Worm (Caenorhabditis elegans) whole organism, early embryonic: ENCODE results near the gene H34I24.2.

Source experiments
- B0310.2 ChIP-seq: sonication (generic microtip); optimal IDR thresholded peaks from 2 replicates; lab custom pipeline; 2016; ENCODE audit warnings: mild to moderate bottlenecking, missing genetic modification characterization, missing compliant biosample characterization
- F13C5.2 ChIP-seq: sonication (generic microtip); optimal IDR thresholded peaks from 2 replicates; lab custom pipeline; 2017; ENCODE audit warnings: mild to moderate bottlenecking, missing genetic modification characterization, inconsistent platforms, missing compliant biosample characterization
- aly-1 ChIP-seq: sonication (generic microtip); optimal IDR thresholded peaks from 2 replicates; lab custom pipeline; 2016; ENCODE audit warnings: missing genetic modification characterization, missing compliant biosample characterization
- ama-1 ChIP-seq: fragments of 150-350 bp; optimal IDR thresholded peaks from 2 replicates; lab custom pipeline; 2014
- ceh-13 ChIP-seq: fragments of 200-800 bp; sonication (Bioruptor generic); optimal IDR thresholded peaks from 2 replicates; lab custom pipeline; 2018; ENCODE audit warnings: mild to moderate bottlenecking, missing genetic modification characterization, missing compliant biosample characterization
- ceh-36 ChIP-seq: sonication (generic microtip); optimal IDR thresholded peaks from 2 replicates; lab custom pipeline; 2016; ENCODE audit warnings: missing genetic modification characterization, inconsistent platforms, missing compliant biosample characterization
- ets-7 ChIP-seq: sonication (generic microtip); optimal IDR thresholded peaks from 2 replicates; lab custom pipeline; 2016; ENCODE audit warnings: missing genotype, missing genetic modification characterization, missing compliant biosample characterization
- flt-1 ChIP-seq: fragments of 200-800 bp; sonication (Bioruptor generic); IDR thresholded peaks from 2 replicates; pipeline ENCODE4 v1.3.6; 2022; ENCODE audit warnings: missing genetic modification characterization, missing compliant biosample characterization
- hmbx-1 ChIP-seq: sonication (generic microtip); optimal IDR thresholded peaks from 2 replicates; lab custom pipeline; 2016; ENCODE audit warnings: mild to moderate bottlenecking, missing genetic modification characterization, missing compliant biosample characterization
- hmg-4 ChIP-seq: fragments of 200-800 bp; sonication (Bioruptor generic); optimal IDR thresholded peaks from 2 replicates; lab custom pipeline; 2018; ENCODE audit warnings: mild to moderate bottlenecking, missing genetic modification characterization, missing compliant biosample characterization
- hnd-1 ChIP-seq: sonication (generic microtip); optimal IDR thresholded peaks from 2 replicates; lab custom pipeline; 2016; ENCODE audit warnings: missing genetic modification characterization, missing compliant biosample characterization
- pes-1 ChIP-seq: fragments of 200-800 bp; sonication (Bioruptor generic); IDR thresholded peaks from 2 replicates; pipeline ENCODE4 v1.3.6; 2022; ENCODE audit warnings: missing genetic modification reagents, missing genetic modification characterization, missing compliant biosample characterization
- scrt-1 ChIP-seq: fragments of 200-800 bp; sonication (Bioruptor generic); IDR thresholded peaks from 2 replicates; pipeline ENCODE4 v1.3.6; 2022; ENCODE audit warnings: missing genetic modification characterization, missing compliant biosample characterization
- sea-1 ChIP-seq: fragments of 200-800 bp; sonication (Bioruptor generic); conservative IDR thresholded peaks from 2 replicates; pipeline ENCODE4 v1.3.6; 2022; ENCODE audit warnings: missing genetic modification characterization, missing compliant biosample characterization
- tbx-11 ChIP-seq: fragments of 200-800 bp; sonication (Bioruptor generic); IDR thresholded peaks from 2 replicates; pipeline ENCODE4 v1.3.6; 2022; ENCODE audit warnings: missing genetic modification characterization, missing compliant biosample characterization
- tbx-37 ChIP-seq: fragments of 200-800 bp; sonication (Bioruptor generic); conservative IDR thresholded peaks from 2 replicates; pipeline ENCODE4 v1.3.6; 2022; ENCODE audit warnings: missing genetic modification reagents, missing genetic modification characterization, missing compliant biosample characterization
- tra-4 ChIP-seq: sonication (generic microtip); optimal IDR thresholded peaks from 2 replicates; lab custom pipeline; 2017; ENCODE audit warnings: missing genetic modification characterization, missing compliant biosample characterization

H34I24.2 gene

ce11 chrIII:2858334-2858733 lies 16.5 kb downstream of the H34I24.2 start:
- TF ChIP-seq tbx-37 (GFP tag; lab: Robert Waterston, UW) (no peak), hmbx-1 (no peak), ceh-36 (tag; lab: Kevin White, UChicago) (no peak), B0310.2 (tag; lab: Kevin White, UChicago) (no peak), ceh-13 (GFP tag; lab: Kevin White, UChicago) (no peak), hnd-1 (tag; lab: Kevin White, UChicago) (no peak), pes-1 (GFP tag; lab: Robert Waterston, UW) (no peak), tbx-11 (GFP tag; lab: Robert Waterston, UW) (no peak), aly-1 (tag; lab: Kevin White, UChicago) (no peak), tra-4 (no peak), F13C5.2 (tag; lab: Kevin White, UChicago) (no peak), ama-1 (lab: Kevin White, UChicago) (no peak), sea-1 (GFP tag; lab: Robert Waterston, UW) (no peak), ets-7 (no peak), scrt-1 (no peak), hmg-4 (GFP tag; lab: Kevin White, UChicago) (no peak), flt-1 (GFP tag; lab: Robert Waterston, UW) (no peak)

- no peak for TF ChIP-seq ets-7
- TF ChIP-seq hmg-4 (GFP tag; lab: Kevin White, UChicago): no peak
- TF ChIP-seq sea-1 (GFP tag; lab: Robert Waterston, UW): no peak
- TF ChIP-seq scrt-1: no peak
- TF ChIP-seq hnd-1 (tag; lab: Kevin White, UChicago): no peak
- TF ChIP-seq tbx-37 (GFP tag; lab: Robert Waterston, UW): no peak
These were observed 22.8 kb downstream of the H34I24.2 start for ce11 chrIII:2864669-2865068.

ce11 chrIII:2866597-2866996 lies 24.8 kb downstream of the H34I24.2 start:
- TF ChIP-seq hmg-4 (GFP tag; lab: Kevin White, UChicago) (no peak), pes-1 (GFP tag; lab: Robert Waterston, UW) (no peak), sea-1 (GFP tag; lab: Robert Waterston, UW) (no peak), ceh-36 (tag; lab: Kevin White, UChicago) (no peak), hmbx-1 (no peak), B0310.2 (tag; lab: Kevin White, UChicago) (no peak), aly-1 (tag; lab: Kevin White, UChicago) (no peak), tbx-37 (GFP tag; lab: Robert Waterston, UW) (no peak), tra-4 (no peak), flt-1 (GFP tag; lab: Robert Waterston, UW) (no peak), F13C5.2 (tag; lab: Kevin White, UChicago) (no peak), hnd-1 (tag; lab: Kevin White, UChicago) (no peak), ets-7 (no peak), tbx-11 (GFP tag; lab: Robert Waterston, UW) (no peak), ceh-13 (GFP tag; lab: Kevin White, UChicago) (no peak), ama-1 (lab: Kevin White, UChicago) (no peak), scrt-1 (no peak)

ce11 chrIII:2868416-2868815 lies 26.6 kb downstream of the H34I24.2 start:
- TF ChIP-seq pes-1 (GFP tag; lab: Robert Waterston, UW) (no peak), tbx-37 (GFP tag; lab: Robert Waterston, UW) (no peak), hmbx-1 (no peak), tra-4 (no peak), ama-1 (lab: Kevin White, UChicago) (no peak), ceh-36 (tag; lab: Kevin White, UChicago) (no peak), F13C5.2 (tag; lab: Kevin White, UChicago) (no peak), scrt-1 (no peak), sea-1 (GFP tag; lab: Robert Waterston, UW) (no peak), flt-1 (GFP tag; lab: Robert Waterston, UW) (no peak), hmg-4 (GFP tag; lab: Kevin White, UChicago) (no peak), aly-1 (tag; lab: Kevin White, UChicago) (no peak), hnd-1 (tag; lab: Kevin White, UChicago) (no peak), ceh-13 (GFP tag; lab: Kevin White, UChicago) (no peak), tbx-11 (GFP tag; lab: Robert Waterston, UW) (no peak), B0310.2 (tag; lab: Kevin White, UChicago) (no peak), ets-7 (no peak)

- TF ChIP-seq hmg-4 (GFP tag; lab: Kevin White, UChicago): no peak
- TF ChIP-seq sea-1 (GFP tag; lab: Robert Waterston, UW): no peak
- TF ChIP-seq ceh-36 (tag; lab: Kevin White, UChicago): no peak
- no peak for TF ChIP-seq flt-1 (GFP tag; lab: Robert Waterston, UW)
- no peak for TF ChIP-seq F13C5.2 (tag; lab: Kevin White, UChicago)
- no peak for TF ChIP-seq scrt-1
- no peak for TF ChIP-seq ceh-13 (GFP tag; lab: Kevin White, UChicago)
- TF ChIP-seq hnd-1 (tag; lab: Kevin White, UChicago): no peak
These were observed 27.2 kb downstream of the H34I24.2 start for ce11 chrIII:2869033-2869432.

- TF ChIP-seq pes-1 (GFP tag; lab: Robert Waterston, UW) (no peak), hmbx-1 (no peak), tra-4 (no peak), sea-1 (GFP tag; lab: Robert Waterston, UW) (no peak), flt-1 (GFP tag; lab: Robert Waterston, UW) (no peak), hnd-1 (tag; lab: Kevin White, UChicago) (no peak), ets-7 (no peak), hmg-4 (GFP tag; lab: Kevin White, UChicago) (no peak), tbx-37 (GFP tag; lab: Robert Waterston, UW) (no peak), tbx-11 (GFP tag; lab: Robert Waterston, UW) (no peak), B0310.2 (tag; lab: Kevin White, UChicago) (no peak), scrt-1 (no peak), F13C5.2 (tag; lab: Kevin White, UChicago) (no peak), ceh-36 (tag; lab: Kevin White, UChicago) (no peak), ceh-13 (GFP tag; lab: Kevin White, UChicago) (no peak), aly-1 (tag; lab: Kevin White, UChicago) (no peak), ama-1 (lab: Kevin White, UChicago) (no peak)
These were observed 27.7 kb downstream of the H34I24.2 start for ce11 chrIII:2869512-2869911.

- no peak for TF ChIP-seq sea-1 (GFP tag; lab: Robert Waterston, UW)
- TF ChIP-seq hmg-4 (GFP tag; lab: Kevin White, UChicago): no peak
- TF ChIP-seq scrt-1: no peak
- no peak for TF ChIP-seq pes-1 (GFP tag; lab: Robert Waterston, UW)
- no peak for TF ChIP-seq ama-1 (lab: Kevin White, UChicago)
- no peak for TF ChIP-seq F13C5.2 (tag; lab: Kevin White, UChicago)
- TF ChIP-seq hnd-1 (tag; lab: Kevin White, UChicago): no peak
- no peak for TF ChIP-seq ceh-36 (tag; lab: Kevin White, UChicago)
- no peak for TF ChIP-seq tra-4
- TF ChIP-seq hmbx-1: no peak
- TF ChIP-seq flt-1 (GFP tag; lab: Robert Waterston, UW): no peak
These were observed 28.4 kb downstream of the H34I24.2 start for ce11 chrIII:2870228-2870627.
